Fruit fly (Drosophila melanogaster) whole organism, embryonic: ENCODE measurements around the gene yellow-f2.

Experiments
- Asciz ChIP-seq: fragments of 200-800 bp; sonication (Bioruptor generic); optimal IDR thresholded peaks from 2 replicates; lab custom pipeline; 2017; ENCODE audit warnings: missing biosample characterization, mild to moderate bottlenecking, missing genetic modification characterization, missing genetic modification reagents
- CG10209 ChIP-seq: fragments of 200-800 bp; sonication (Bioruptor generic); optimal IDR thresholded peaks from 3 replicates; lab custom pipeline; 2017; ENCODE audit warnings: missing biosample characterization, mild to moderate bottlenecking, missing genetic modification characterization, missing genetic modification reagents
- CG10543 ChIP-seq: fragments of 200-800 bp; sonication (Bioruptor generic); optimal IDR thresholded peaks from 3 replicates; lab custom pipeline; 2017; ENCODE audit warnings: missing biosample characterization, mild to moderate bottlenecking, missing genetic modification characterization, moderate library complexity
- CG11696 ChIP-seq: fragments of 200-800 bp; sonication (Bioruptor generic); IDR thresholded peaks from 2 replicates; pipeline ENCODE4 v1.3.6; 2022; ENCODE audit warnings: missing biosample characterization, missing genetic modification characterization
- CG12155 ChIP-seq: fragments of 200-800 bp; sonication (Bioruptor generic); optimal IDR thresholded peaks from 3 replicates; lab custom pipeline; 2016; ENCODE audit warnings: missing biosample characterization, missing genetic modification characterization
- CG13624 ChIP-seq: fragments of 200-800 bp; sonication (Bioruptor generic); optimal IDR thresholded peaks from 2 replicates; lab custom pipeline; 2016; ENCODE audit warnings: missing biosample characterization, missing genetic modification characterization
- CG14441 ChIP-seq: fragments of 200-800 bp; sonication (Bioruptor generic); IDR thresholded peaks from 2 replicates; pipeline ENCODE4 v1.3.6; 2022; ENCODE audit warnings: missing biosample characterization, missing genetic modification characterization
- CG15479 ChIP-seq: fragments of 200-800 bp; sonication (Bioruptor generic); optimal IDR thresholded peaks from 3 replicates; lab custom pipeline; 2019; ENCODE audit warnings: missing biosample characterization, mild to moderate bottlenecking, missing genetic modification characterization, moderate library complexity
- CG15514 ChIP-seq: fragments of 200-800 bp; sonication (Bioruptor generic); optimal IDR thresholded peaks from 3 replicates; lab custom pipeline; 2017; ENCODE audit warnings: missing biosample characterization, missing genetic modification characterization, mild to moderate bottlenecking, moderate library complexity, missing genetic modification reagents
- CG16813 ChIP-seq: fragments of 200-800 bp; sonication (Bioruptor generic); IDR thresholded peaks from 3 replicates; pipeline ENCODE4 v1.3.6; 2022; ENCODE audit warnings: missing biosample characterization, missing genetic modification characterization; ENCODE audit not compliant: partially characterized antibody
- CG17829 ChIP-seq: fragments of 200-800 bp; optimal IDR thresholded peaks from 2 replicates; lab custom pipeline; 2019; ENCODE audit warnings: missing biosample characterization, mild to moderate bottlenecking, missing genetic modification characterization, moderate library complexity
- CG30020 ChIP-seq: fragments of 200-800 bp; optimal IDR thresholded peaks from 2 replicates; lab custom pipeline; 2019; ENCODE audit warnings: missing biosample characterization, mild to moderate bottlenecking, missing genetic modification characterization, moderate library complexity
- CG3847 ChIP-seq: fragments of 200-800 bp; sonication (Bioruptor generic); IDR thresholded peaks from 2 replicates; pipeline ENCODE4 v1.3.6; 2022; ENCODE audit warnings: missing biosample characterization, missing genetic modification characterization
- CG4404 ChIP-seq: fragments of 200-800 bp; sonication (Bioruptor generic); IDR thresholded peaks from 2 replicates; pipeline ENCODE4 v1.3.6; 2022; ENCODE audit warnings: missing biosample characterization, missing genetic modification characterization
- CG4617 ChIP-seq: fragments of 200-800 bp; sonication (Bioruptor generic); optimal IDR thresholded peaks from 3 replicates; lab custom pipeline; 2016; ENCODE audit warnings: missing biosample characterization, missing genetic modification characterization, borderline replicate concordance
- CG5180 ChIP-seq: fragments of 200-800 bp; sonication (Bioruptor generic); optimal IDR thresholded peaks from 3 replicates; lab custom pipeline; 2017; ENCODE audit warnings: missing biosample characterization, missing genetic modification characterization, mild to moderate bottlenecking, moderate library complexity, missing genetic modification reagents
- CG6654 ChIP-seq: fragments of 200-800 bp; sonication (Bioruptor generic); optimal IDR thresholded peaks from 2 replicates; lab custom pipeline; 2017; ENCODE audit warnings: missing biosample characterization, mild to moderate bottlenecking, missing genetic modification characterization
- CG7271 ChIP-seq: fragments of 200-800 bp; sonication (Bioruptor generic); optimal IDR thresholded peaks from 2 replicates; lab custom pipeline; 2018; ENCODE audit warnings: missing biosample characterization, mild to moderate bottlenecking, missing genetic modification characterization, moderate library complexity
- CG7786 ChIP-seq: fragments of 200-800 bp; sonication (Bioruptor generic); optimal IDR thresholded peaks from 2 replicates; lab custom pipeline; 2016; ENCODE audit warnings: missing biosample characterization, missing genetic modification characterization
- CG7987 ChIP-seq: fragments of 200-800 bp; sonication (Bioruptor generic); optimal IDR thresholded peaks from 2 replicates; lab custom pipeline; 2018; ENCODE audit warnings: missing biosample characterization, mild to moderate bottlenecking, missing genetic modification characterization, moderate library complexity
- CG8089 ChIP-seq: fragments of 200-800 bp; sonication (Bioruptor generic); optimal IDR thresholded peaks from 3 replicates; lab custom pipeline; 2016; ENCODE audit warnings: missing biosample characterization, missing genetic modification characterization
- Camta ChIP-seq: fragments of 200-800 bp; sonication (Bioruptor generic); optimal IDR thresholded peaks from 2 replicates; lab custom pipeline; 2016; ENCODE audit warnings: missing biosample characterization, missing genetic modification characterization
- Dll ChIP-seq: fragments of 200-800 bp; sonication (Bioruptor generic); IDR thresholded peaks from 4 replicates; pipeline ENCODE4 v1.3.6; 2022; ENCODE audit warnings: missing biosample characterization, missing genetic modification characterization; ENCODE audit not compliant: partially characterized antibody
- Dp ChIP-seq: fragments of 200-800 bp; sonication (Bioruptor generic); optimal IDR thresholded peaks from 2 replicates; lab custom pipeline; 2018; ENCODE audit warnings: missing biosample characterization, mild to moderate bottlenecking, missing genetic modification characterization, moderate library complexity
- Elba2 ChIP-seq: fragments of 200-800 bp; sonication (Bioruptor generic); optimal IDR thresholded peaks from 3 replicates; lab custom pipeline; 2016; ENCODE audit warnings: missing biosample characterization, missing genetic modification characterization
- Ets65A ChIP-seq: fragments of 200-800 bp; sonication (Bioruptor generic); peaks from one replicate; lab custom pipeline; 2016; ENCODE audit warnings: missing biosample characterization, missing genetic modification characterization
- Fer3 ChIP-seq: fragments of 200-800 bp; sonication (Bioruptor generic); optimal IDR thresholded peaks from 2 replicates; lab custom pipeline; 2018; ENCODE audit warnings: missing biosample characterization, mild to moderate bottlenecking, missing genetic modification characterization, moderate library complexity
- HLHmδ ChIP-seq: fragments of 200-800 bp; sonication (Bioruptor generic); optimal IDR thresholded peaks from 2 replicates; lab custom pipeline; 2018; ENCODE audit warnings: missing biosample characterization, mild to moderate bottlenecking, missing genetic modification characterization, moderate library complexity
- Lhr ChIP-seq: fragments of 200-800 bp; sonication (Bioruptor generic); optimal IDR thresholded peaks from 3 replicates; lab custom pipeline; 2017; ENCODE audit warnings: mild to moderate bottlenecking, missing biosample characterization, missing genetic modification reagents, missing genetic modification characterization
- MESR4 ChIP-seq: fragments of 200-800 bp; sonication (Bioruptor generic); optimal IDR thresholded peaks from 2 replicates; lab custom pipeline; 2018; ENCODE audit warnings: missing biosample characterization, mild to moderate bottlenecking, missing genetic modification characterization, moderate library complexity
- Scr ChIP-seq: fragments of 200-800 bp; sonication (Bioruptor generic); IDR thresholded peaks from 2 replicates; pipeline ENCODE4 v1.3.6; 2022; ENCODE audit warnings: missing biosample characterization, missing genetic modification characterization; ENCODE audit not compliant: partially characterized antibody
- Six4 ChIP-seq: fragments of 200-800 bp; sonication (Bioruptor generic); optimal IDR thresholded peaks from 2 replicates; lab custom pipeline; 2016; ENCODE audit warnings: missing biosample characterization, missing genetic modification characterization
- al ChIP-seq: fragments of 200-800 bp; sonication (Bioruptor generic); IDR thresholded peaks from 2 replicates; pipeline ENCODE4 v1.3.6; 2022; ENCODE audit warnings: missing biosample characterization, missing genetic modification characterization
- ara ChIP-seq: fragments of 200-800 bp; sonication (Bioruptor generic); IDR thresholded peaks from 2 replicates; pipeline ENCODE4 v1.3.6; 2022; ENCODE audit warnings: missing biosample characterization, missing genetic modification characterization
- ato ChIP-seq: fragments of 200-800 bp; sonication (Bioruptor generic); IDR thresholded peaks from 2 replicates; pipeline ENCODE4 v1.3.6; 2022; ENCODE audit warnings: missing biosample characterization, missing genetic modification characterization; ENCODE audit not compliant: partially characterized antibody
- chinmo ChIP-seq: fragments of 200-800 bp; sonication (Bioruptor generic); IDR thresholded peaks from 4 replicates; pipeline ENCODE4 v1.3.6; 2022; ENCODE audit warnings: missing biosample characterization, missing genetic modification characterization; ENCODE audit not compliant: partially characterized antibody
- dm ChIP-seq: fragments of 200-800 bp; sonication (Bioruptor generic); optimal IDR thresholded peaks from 3 replicates; lab custom pipeline; 2016; ENCODE audit warnings: missing biosample characterization, missing genetic modification characterization
- dmrt11E ChIP-seq: fragments of 200-800 bp; sonication (Bioruptor generic); optimal IDR thresholded peaks from 3 replicates; lab custom pipeline; 2018; ENCODE audit warnings: missing biosample characterization, mild to moderate bottlenecking, missing genetic modification characterization, moderate library complexity
- dpn ChIP-seq, 2 experiments: fragments of 200-800 bp; sonication (Bioruptor generic); optimal IDR thresholded peaks; 3 replicates each; lab custom pipeline; 2016; ENCODE audit warnings: missing biosample characterization in 2 of 2, missing genetic modification characterization in 2 of 2
- ftz-f1 ChIP-seq: fragments of 200-800 bp; sonication (Bioruptor generic); optimal IDR thresholded peaks from 2 replicates; lab custom pipeline; 2016; ENCODE audit warnings: missing biosample characterization, missing genetic modification characterization
- lov ChIP-seq, 2 experiments: fragments of 200-800 bp in 1 of 2; fragments of >200 bp in 1 of 2; sonication (Bioruptor generic) in 1 of 2; IDR thresholded peaks in 1 of 2; optimal IDR thresholded peaks in 1 of 2; 2 replicates in 1 of 2; 3 replicates in 1 of 2; pipeline versions ENCODE4 v1.3.6 to Lab custom; 2017 to 2022; ENCODE audit warnings: missing biosample characterization in 1 of 2, missing genetic modification characterization in 1 of 2
- nerfin-1 ChIP-seq: fragments of 200-800 bp; sonication (Bioruptor generic); optimal IDR thresholded peaks from 3 replicates; lab custom pipeline; 2019; ENCODE audit warnings: missing biosample characterization, mild to moderate bottlenecking, missing genetic modification characterization, moderate library complexity
- nmo ChIP-seq: fragments of 200-800 bp; sonication (Bioruptor generic); optimal IDR thresholded peaks from 2 replicates; lab custom pipeline; 2018; ENCODE audit warnings: missing biosample characterization, mild to moderate bottlenecking, missing genetic modification characterization, moderate library complexity
- pfk ChIP-seq: fragments of 200-800 bp; sonication (Bioruptor generic); optimal IDR thresholded peaks from 2 replicates; lab custom pipeline; 2018; ENCODE audit warnings: missing biosample characterization, mild to moderate bottlenecking, missing genetic modification characterization, moderate library complexity
- repo ChIP-seq: fragments of 200-800 bp; sonication (Bioruptor generic); optimal IDR thresholded peaks from 2 replicates; lab custom pipeline; 2016; ENCODE audit warnings: missing biosample characterization, missing genetic modification characterization
- sens ChIP-seq: fragments of 200-800 bp; sonication (Bioruptor generic); peaks from one replicate; lab custom pipeline; 2016; ENCODE audit warnings: missing biosample characterization, missing genetic modification characterization
- shn ChIP-seq: fragments of 200-800 bp; sonication (Bioruptor generic); optimal IDR thresholded peaks from 3 replicates; lab custom pipeline; 2016; ENCODE audit warnings: missing biosample characterization, missing genetic modification characterization
- trem ChIP-seq: fragments of 200-800 bp; optimal IDR thresholded peaks from 3 replicates; lab custom pipeline; 2019; ENCODE audit warnings: missing biosample characterization, mild to moderate bottlenecking, missing genetic modification characterization, moderate library complexity
- ttk ChIP-seq: fragments of 200-800 bp; sonication (Bioruptor generic); IDR thresholded peaks from 2 replicates; pipeline ENCODE4 v2.1.2; 2022; ENCODE audit warnings: missing biosample characterization, missing genetic modification characterization
- wdn ChIP-seq: fragments of 200-800 bp; sonication (Bioruptor generic); IDR thresholded peaks from 2 replicates; pipeline ENCODE4 v1.3.6; 2022; ENCODE audit warnings: missing biosample characterization, missing genetic modification characterization

The yellow-f2 gene

DNA sequence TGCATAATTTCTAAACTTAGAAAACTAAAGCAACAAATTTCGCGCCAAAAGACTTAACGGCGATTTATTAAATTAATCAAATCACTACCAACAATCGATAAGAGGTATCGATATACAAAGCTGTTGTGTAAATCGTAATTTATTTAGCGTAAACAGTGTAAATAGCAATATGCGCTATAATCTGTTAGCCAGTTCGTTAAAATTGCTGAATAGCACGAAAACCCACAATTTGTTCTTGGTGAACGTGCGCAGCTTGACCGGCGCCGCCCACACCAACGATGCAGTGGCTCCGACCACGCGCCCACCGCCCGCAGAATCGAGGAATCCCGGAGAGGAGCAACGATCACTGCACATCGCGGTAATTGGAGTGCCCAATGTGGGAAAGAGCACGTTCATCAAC is 575 bp upstream of the yellow-f2 start, which contains the start of gene CG7488 (continued):
- TF ChIP-seq trem (tag; lab: Kevin White, UChicago) (peak; percentile 59), CG11696 (GFP tag; lab: Robert Waterston, UW) (no peak), CG7271 (tag; lab: Kevin White, UChicago) (no peak), CG10209 (GFP tag; lab: Kevin White, UChicago) (no peak), dmrt11E (tag; lab: Kevin White, UChicago) (no peak), Scr (peak; percentile 80), Ets65A (GFP tag; lab: Kevin White, UChicago) (no peak), CG13624 (GFP tag; lab: Kevin White, UChicago) (no peak), CG16813 (GFP tag; lab: Robert Waterston, UW) (peak; percentile 70), dpn (GFP tag; optimal IDR thresholded peaks at IDR 0.05; lab: Kevin White, UChicago) (no peak), ftz-f1 (GFP tag; lab: Kevin White, UChicago) (no peak), CG8089 (no peak), MESR4 (GFP tag; lab: Kevin White, UChicago) (peak; percentile 68), Lhr (GFP tag; lab: Kevin White, UChicago) (no peak), ttk (no peak), nmo (GFP tag; lab: Kevin White, UChicago) (no peak), pfk (GFP tag; lab: Kevin White, UChicago) (no peak), Elba2 (GFP tag; lab: Kevin White, UChicago) (no peak), CG30020 (tag; lab: Kevin White, UChicago) (no peak), nerfin-1 (tag; lab: Kevin White, UChicago) (no peak), CG4404 (GFP tag; lab: Robert Waterston, UW) (no peak), Camta (GFP tag; lab: Kevin White, UChicago) (no peak), ara (GFP tag; lab: Robert Waterston, UW) (no peak), CG4617 (peak; percentile 30), Six4 (GFP tag; lab: Kevin White, UChicago) (no peak), wdn (GFP tag; lab: Robert Waterston, UW) (no peak), dm (no peak), Asciz (GFP tag; lab: Kevin White, UChicago) (no peak), CG15479 (GFP tag; lab: Kevin White, UChicago) (no peak), CG6654 (GFP tag; lab: Kevin White, UChicago) (no peak), CG3847 (GFP tag; lab: Robert Waterston, UW) (no peak), shn (GFP tag; lab: Kevin White, UChicago) (no peak), al (GFP tag; lab: Robert Waterston, UW) (no peak), lov (optimal IDR thresholded peaks at IDR 0.05; lab: Kevin White, UChicago) (no peak), lov (GFP tag; IDR thresholded peaks at IDR 0.05; lab: Robert Waterston, UW) (no peak), CG17829 (no peak), Dp (GFP tag; lab: Kevin White, UChicago) (peak; percentile 91), CG7987 (GFP tag; lab: Kevin White, UChicago) (no peak), CG14441 (GFP tag; lab: Robert Waterston, UW) (no peak), CG7786 (GFP tag; lab: Kevin White, UChicago) (no peak), HLHmδ (GFP tag; lab: Kevin White, UChicago) (no peak), CG12155 (GFP tag; lab: Kevin White, UChicago) (no peak), repo (GFP tag; lab: Kevin White, UChicago) (no peak), CG5180 (GFP tag; lab: Kevin White, UChicago) (no peak), Fer3 (tag; lab: Kevin White, UChicago) (no peak), Dll (GFP tag; lab: Robert Waterston, UW) (peak; percentile 92), CG10543 (GFP tag; lab: Kevin White, UChicago) (no peak), ato (GFP tag; lab: Robert Waterston, UW) (peak; percentile 61; the same call in 1 of the 2 replicates), CG15514 (GFP tag; lab: Kevin White, UChicago) (peak; percentile 18), sens (GFP tag; lab: Kevin White, UChicago) (peak; percentile 76), chinmo (GFP tag; lab: Robert Waterston, UW) (0 out of 4 replicates have a peak, but pooled peaks have one; percentile 36)
